Fruit fly (Drosophila melanogaster): ENCODE data around the gene Dora.

dm6 chrX:18933442-18933841 is 69.7 kb downstream of the Dora start:
- TF ChIP-seq Ets21C (GFP tag; optimal IDR thresholded peaks at IDR 0.05), result no peak
- TF ChIP-seq Sox15 (GFP tag; optimal IDR thresholded peaks at IDR 0.05), result no peak
- no peak for TF ChIP-seq Eip93F (GFP tag; optimal IDR thresholded peaks at IDR 0.05)
- no peak for TF ChIP-seq svp (GFP tag)
- TF ChIP-seq Smox (GFP tag; optimal IDR thresholded peaks at IDR 0.05), result no peak
- TF ChIP-seq Gug (GFP tag; IDR thresholded peaks at IDR 0.05), result no peak
- no peak for TF ChIP-seq dac (GFP tag; optimal IDR thresholded peaks at IDR 0.05)
- no peak for TF ChIP-seq CG3919 (GFP tag; optimal IDR thresholded peaks at IDR 0.05)
- TF ChIP-seq eg (GFP tag; IDR thresholded peaks at IDR 0.05), result no peak
- TF ChIP-seq Hr39 (GFP tag; optimal IDR thresholded peaks at IDR 0.05), result no peak
- TF ChIP-seq CG11902 (GFP tag; optimal IDR thresholded peaks at IDR 0.05), result no peak
- TF ChIP-seq CG6854 (GFP tag; optimal IDR thresholded peaks at IDR 0.05), result no peak
- TF ChIP-seq Lpt (GFP tag; optimal IDR thresholded peaks at IDR 0.05), result no peak
